Worm (Caenorhabditis elegans): ENCODE measurements around the gene Y32B12B.8.

ce11 chrV:16580424-16580823, 45.2 kb downstream of the Y32B12B.8 start, which contains the start of gene nhr-271:
- no peak for TF ChIP-seq lin-11 (tag; optimal IDR thresholded peaks at IDR 0.05)
- TF ChIP-seq elt-1 (tag; optimal IDR thresholded peaks at IDR 0.05), result no peak
- TF ChIP-seq mdl-1 (tag; optimal IDR thresholded peaks at IDR 0.05), result no peak
- TF ChIP-seq elt-3 (tag; optimal IDR thresholded peaks at IDR 0.05), result no peak
- no peak for TF ChIP-seq unc-62 (GFP tag; optimal IDR thresholded peaks at IDR 0.05)
- no peak for TF ChIP-seq nhr-12 (tag; optimal IDR thresholded peaks at IDR 0.05)
- no peak for TF ChIP-seq ZK546.5 (tag; optimal IDR thresholded peaks at IDR 0.05)
- TF ChIP-seq ztf-4 (tag; optimal IDR thresholded peaks at IDR 0.05), result no peak
- no peak for TF ChIP-seq aly-2 (tag; optimal IDR thresholded peaks at IDR 0.05)
- TF ChIP-seq lin-13 (GFP tag; optimal IDR thresholded peaks at IDR 0.05), result no peak

Data from whole organism, L2 larva.